Worm (Caenorhabditis elegans) whole organism, L1 larva: ENCODE measurements around the gene haly-1.
A peak's percentile ranks its signal among the peaks of the same experiment; 100 is the strongest.

ENCODE experiments used
- ceh-82 ChIP-seq, 3 experiments: fragments of 150-350 bp in 1 of 3; sonication (generic microtip) in 2 of 3; optimal IDR thresholded peaks; 2 replicates each; lab custom pipeline; 2014 to 2017; ENCODE audit warnings: missing biosample characterization in 3 of 3, missing genetic modification characterization in 3 of 3
- egl-13 ChIP-seq: sonication (generic microtip); optimal IDR thresholded peaks from 2 replicates; lab custom pipeline; 2016; ENCODE audit warnings: missing genotype, missing genetic modification reagents, missing genetic modification characterization, missing compliant biosample characterization
- elt-2 ChIP-seq: sonication (generic microtip); optimal IDR thresholded peaks from 2 replicates; lab custom pipeline; 2016; ENCODE audit warnings: missing genetic modification characterization, mild to moderate bottlenecking, inconsistent platforms, missing compliant biosample characterization, missing genetic modification reagents
- irx-1 ChIP-seq: sonication (generic microtip); optimal IDR thresholded peaks from 2 replicates; lab custom pipeline; 2016; ENCODE audit warnings: missing genetic modification characterization, missing compliant biosample characterization
- jun-1 ChIP-seq: fragments of 150-350 bp; optimal IDR thresholded peaks from 2 replicates; lab custom pipeline; 2014; ENCODE audit warnings: missing biosample characterization, missing genetic modification reagents, missing genetic modification characterization
- lin-14 ChIP-seq: fragments of 200-800 bp; sonication (Bioruptor generic); optimal IDR thresholded peaks from 2 replicates; lab custom pipeline; 2018; ENCODE audit warnings: mild to moderate bottlenecking, missing genetic modification characterization, moderate library complexity, missing compliant biosample characterization
- lin-35 ChIP-seq, 2 experiments: fragments of 150-350 bp; optimal IDR thresholded peaks; 2 replicates each; lab custom pipeline; 2014; ENCODE audit warnings: missing biosample characterization in 2 of 2, missing genetic modification characterization in 2 of 2, missing genetic modification reagents in 2 of 2
- mep-1 ChIP-seq: fragments of 150-350 bp; optimal IDR thresholded peaks from 2 replicates; lab custom pipeline; 2014; ENCODE audit warnings: missing biosample characterization, missing genetic modification characterization
- nhr-20 ChIP-seq: sonication (generic microtip); optimal IDR thresholded peaks from 2 replicates; lab custom pipeline; 2016; ENCODE audit warnings: mild to moderate bottlenecking, missing genetic modification characterization, missing compliant biosample characterization
- nhr-237 ChIP-seq: fragments of 150-350 bp; optimal IDR thresholded peaks from 2 replicates; lab custom pipeline; 2014; ENCODE audit warnings: missing biosample characterization, missing genetic modification characterization
- nhr-71 ChIP-seq: sonication (generic microtip); optimal IDR thresholded peaks from 2 replicates; lab custom pipeline; 2016; ENCODE audit warnings: mild to moderate bottlenecking, missing genetic modification characterization, moderate library complexity, missing compliant biosample characterization
- nhr-85 ChIP-seq: sonication (generic microtip); peaks from one replicate; lab custom pipeline; 2016; ENCODE audit warnings: missing genetic modification characterization, inconsistent platforms, missing compliant biosample characterization
- nhr-90 ChIP-seq: sonication (generic microtip); optimal IDR thresholded peaks from 2 replicates; lab custom pipeline; 2016; ENCODE audit warnings: mild to moderate bottlenecking, missing genetic modification characterization, missing compliant biosample characterization; ENCODE audit not compliant: poor library complexity
- pag-3 ChIP-seq: sonication (generic microtip); optimal IDR thresholded peaks from 2 replicates; lab custom pipeline; 2017; ENCODE audit warnings: missing genetic modification characterization, mild to moderate bottlenecking, missing compliant biosample characterization, antibody characterized with exemption, borderline replicate concordance; ENCODE audit not compliant: insufficient read depth
- rnt-1 ChIP-seq: sonication (generic microtip); optimal IDR thresholded peaks from 2 replicates; lab custom pipeline; 2016; ENCODE audit warnings: mild to moderate bottlenecking, missing genetic modification characterization, moderate library complexity, missing compliant biosample characterization
- skn-1 ChIP-seq: fragments of 150-350 bp; optimal IDR thresholded peaks from 2 replicates; lab custom pipeline; 2014; ENCODE audit warnings: missing biosample characterization, missing genetic modification characterization
- tbx-2 ChIP-seq: sonication (generic microtip); optimal IDR thresholded peaks from 2 replicates; lab custom pipeline; 2016; ENCODE audit warnings: missing genetic modification characterization, missing compliant biosample characterization
- tlp-1 ChIP-seq: fragments of 150-350 bp; optimal IDR thresholded peaks from 2 replicates; lab custom pipeline; 2014; ENCODE audit warnings: missing biosample characterization, missing genetic modification characterization
- unc-98 ChIP-seq: fragments of 200-800 bp; sonication (Bioruptor generic); IDR thresholded peaks from 2 replicates; pipeline ENCODE4 v1.3.6; 2022; ENCODE audit warnings: missing genetic modification characterization, missing compliant biosample characterization
- vab-15 ChIP-seq: sonication (generic microtip); optimal IDR thresholded peaks from 2 replicates; lab custom pipeline; 2017; ENCODE audit warnings: missing genotype, mild to moderate bottlenecking, missing genetic modification characterization, missing compliant biosample characterization
- ztf-4 ChIP-seq: fragments of 150-350 bp; optimal IDR thresholded peaks from 2 replicates; lab custom pipeline; 2014; ENCODE audit warnings: missing biosample characterization, missing genetic modification characterization

haly-1 gene

DNA sequence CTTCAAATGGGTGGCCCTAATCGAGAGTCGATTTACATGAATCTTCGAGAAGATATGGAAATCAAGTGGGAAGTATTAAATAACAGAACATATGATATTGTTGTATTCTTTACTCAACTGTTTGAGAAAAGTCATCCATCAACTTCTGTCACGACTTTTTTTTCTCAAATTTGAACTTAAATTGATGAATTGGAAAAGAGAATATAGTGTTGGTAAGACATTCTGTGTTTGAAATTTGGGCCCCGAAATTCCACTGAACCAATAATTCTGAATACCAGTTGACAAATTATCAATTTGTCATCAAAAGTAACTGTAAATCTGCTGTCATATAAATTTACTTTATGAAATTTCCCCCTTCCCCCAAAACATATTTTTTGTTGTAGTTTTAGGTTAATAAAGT is 49.5 kb downstream of the haly-1 start:
- TF ChIP-seq tbx-2 (tag; lab: Kevin White, UChicago): no peak
- TF ChIP-seq nhr-71 (tag; lab: Kevin White, UChicago): peak; percentile 12
- no peak for TF ChIP-seq rnt-1
- TF ChIP-seq nhr-85 (tag; lab: Kevin White, UChicago): peak; percentile 70
- peak in 1 of 2 experiments; percentile 34 for TF ChIP-seq lin-35 (GFP tag; optimal IDR thresholded peaks at IDR 0.05; lab: Kevin White, UChicago)
- TF ChIP-seq nhr-20 (tag; lab: Kevin White, UChicago): peak; percentile 54
- no peak for TF ChIP-seq ceh-82 (tag; optimal IDR thresholded peaks at IDR 0.05; lab: Kevin White, UChicago)
- TF ChIP-seq lin-14: peak; percentile 8

- TF ChIP-seq nhr-237 (tag; lab: Kevin White, UChicago) (no peak), mep-1 (tag; lab: Kevin White, UChicago) (no peak), egl-13 (tag; lab: Kevin White, UChicago) (no peak), skn-1 (tag; lab: Kevin White, UChicago) (no peak), irx-1 (tag; lab: Kevin White, UChicago) (no peak), jun-1 (no peak), vab-15 (tag; lab: Kevin White, UChicago) (no peak), ztf-4 (tag; lab: Kevin White, UChicago) (no peak)
- TF ChIP-seq, all 84 proteins: peak for 0
Observed at ce11 chrX:10844602-10845354, 51.6 kb downstream of the haly-1 start, which contains the start of gene C05A9.2. TSS of gene C05A9.2 (minus strand) at chrX:10844674.

DNA sequence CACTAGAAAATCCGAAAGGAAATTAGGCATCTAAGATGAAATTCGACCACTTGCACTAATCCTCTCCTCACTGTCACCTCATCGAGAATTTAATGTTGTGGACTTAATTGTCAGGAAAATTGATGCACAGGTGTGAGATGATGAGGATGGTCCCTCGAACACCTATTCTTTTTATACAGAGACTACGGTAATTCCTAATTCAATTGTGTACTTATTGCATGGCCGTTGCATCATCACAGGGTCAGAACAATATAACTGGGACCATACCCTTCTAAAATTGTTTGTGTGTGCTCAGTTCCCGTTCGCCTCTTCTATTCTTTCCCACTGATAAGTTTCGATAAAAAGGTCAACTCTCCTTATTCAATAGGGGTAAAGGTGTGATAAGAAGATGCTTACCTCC is 52.3 kb downstream of the haly-1 start:
- TF ChIP-seq tlp-1 (tag; lab: Kevin White, UChicago) (no peak), nhr-90 (no peak), unc-98 (GFP tag; lab: Robert Waterston, UW) (no peak), elt-2 (tag; lab: Kevin White, UChicago) (peak; percentile 27), pag-3 (tag; lab: Kevin White, UChicago) (no peak)
- TF ChIP-seq, all 84 proteins: peak for 1
